Fruit fly (Drosophila melanogaster) whole organism, embryonic: Measurements from ENCODE around the gene CG4230.

ENCODE experiments used
- Atf6 ChIP-seq: fragments of 200-800 bp; sonication (Bioruptor generic); IDR thresholded peaks from 2 replicates; pipeline ENCODE4 v1.3.6; 2022; ENCODE audit warnings: missing biosample characterization, missing genetic modification characterization
- B-H1 ChIP-seq: fragments of 200-800 bp; sonication (Bioruptor generic); IDR thresholded peaks from 3 replicates; pipeline ENCODE4 v1.3.6; 2022; ENCODE audit warnings: missing biosample characterization, missing genetic modification characterization
- B-H2 ChIP-seq: fragments of 200-800 bp; sonication (Bioruptor generic); optimal IDR thresholded peaks from 2 replicates; lab custom pipeline; 2018; ENCODE audit warnings: missing biosample characterization, mild to moderate bottlenecking, missing genetic modification characterization
- CG11093 ChIP-seq: fragments of 200-800 bp; sonication (Bioruptor generic); IDR thresholded peaks from 3 replicates; pipeline ENCODE4 v1.3.6; 2022; ENCODE audit warnings: missing biosample characterization, missing genetic modification characterization
- CG1233 ChIP-seq: fragments of 200-800 bp; sonication (Bioruptor generic); optimal IDR thresholded peaks from 4 replicates; lab custom pipeline; 2018; ENCODE audit warnings: missing biosample characterization, mild to moderate bottlenecking, missing genetic modification characterization
- CG12744 ChIP-seq: fragments of 200-800 bp; sonication (Bioruptor generic); optimal IDR thresholded peaks from 2 replicates; lab custom pipeline; 2016; ENCODE audit warnings: missing biosample characterization, missing genetic modification characterization
- CG14441 ChIP-seq: fragments of 200-800 bp; sonication (Bioruptor generic); IDR thresholded peaks from 2 replicates; pipeline ENCODE4 v1.3.6; 2022; ENCODE audit warnings: missing biosample characterization, missing genetic modification characterization
- CG15269 ChIP-seq: fragments of 200-800 bp; sonication (Bioruptor generic); optimal IDR thresholded peaks from 2 replicates; lab custom pipeline; 2018; ENCODE audit warnings: missing biosample characterization, mild to moderate bottlenecking, missing genetic modification characterization, moderate library complexity
- CG1529 ChIP-seq: fragments of 200-800 bp; sonication (Bioruptor generic); optimal IDR thresholded peaks from 3 replicates; lab custom pipeline; 2018; ENCODE audit warnings: missing biosample characterization, missing genetic modification characterization
- CG18619 ChIP-seq: fragments of 200-800 bp; sonication (Bioruptor generic); optimal IDR thresholded peaks from 3 replicates; lab custom pipeline; 2017; ENCODE audit warnings: missing biosample characterization, mild to moderate bottlenecking, missing genetic modification characterization
- CG31224 ChIP-seq: fragments of 200-800 bp; sonication (Bioruptor generic); IDR thresholded peaks from 2 replicates; pipeline ENCODE4 v1.3.6; 2022; ENCODE audit warnings: missing biosample characterization, missing genetic modification characterization
- CG31441 ChIP-seq: fragments of 200-800 bp; sonication (Bioruptor generic); IDR thresholded peaks from 2 replicates; pipeline ENCODE4 v1.3.6; 2022; ENCODE audit warnings: missing biosample characterization, missing genetic modification characterization
- CG32532 ChIP-seq: fragments of 200-800 bp; sonication (Bioruptor generic); IDR thresholded peaks from 2 replicates; pipeline ENCODE4 v1.3.6; 2022; ENCODE audit warnings: missing biosample characterization, missing genetic modification characterization
- CG4282 ChIP-seq: fragments of 200-800 bp; sonication (Bioruptor generic); optimal IDR thresholded peaks from 2 replicates; lab custom pipeline; 2016; ENCODE audit warnings: missing biosample characterization, missing genetic modification characterization
- CG4328 ChIP-seq: fragments of 200-800 bp; sonication (Bioruptor generic); optimal IDR thresholded peaks from 3 replicates; lab custom pipeline; 2017; ENCODE audit warnings: missing biosample characterization, missing genetic modification reagents, missing genetic modification characterization
- CG6254 ChIP-seq: fragments of 200-800 bp; sonication (Bioruptor generic); optimal IDR thresholded peaks from 3 replicates; lab custom pipeline; 2017; ENCODE audit warnings: mild to moderate bottlenecking, missing biosample characterization, missing genetic modification reagents, missing genetic modification characterization
- CG6791 ChIP-seq: fragments of 200-800 bp; sonication (Bioruptor generic); IDR thresholded peaks from 3 replicates; pipeline ENCODE4 v1.3.6; 2022; ENCODE audit warnings: missing biosample characterization, missing genetic modification characterization; ENCODE audit not compliant: partially characterized antibody
- CG6854 ChIP-seq: fragments of 200-800 bp; sonication (Bioruptor generic); optimal IDR thresholded peaks from 3 replicates; lab custom pipeline; 2017; ENCODE audit warnings: missing biosample characterization, mild to moderate bottlenecking, missing genetic modification characterization
- CG7786 ChIP-seq: fragments of 200-800 bp; sonication (Bioruptor generic); optimal IDR thresholded peaks from 2 replicates; lab custom pipeline; 2016; ENCODE audit warnings: missing biosample characterization, missing genetic modification characterization
- CG8281 ChIP-seq: fragments of 200-800 bp; sonication (Bioruptor generic); optimal IDR thresholded peaks from 2 replicates; lab custom pipeline; 2018; ENCODE audit warnings: missing biosample characterization, mild to moderate bottlenecking, missing genetic modification characterization, moderate library complexity
- CG8359 ChIP-seq: fragments of 200-800 bp; sonication (Bioruptor generic); optimal IDR thresholded peaks from 2 replicates; lab custom pipeline; 2017; ENCODE audit warnings: missing biosample characterization, mild to moderate bottlenecking, missing genetic modification characterization, borderline replicate concordance
- CG9932 ChIP-seq: fragments of 200-800 bp; sonication (Bioruptor generic); IDR thresholded peaks from 2 replicates; pipeline ENCODE4 v1.3.6; 2022; ENCODE audit warnings: missing biosample characterization, missing genetic modification characterization
- Camta ChIP-seq: fragments of 200-800 bp; sonication (Bioruptor generic); optimal IDR thresholded peaks from 2 replicates; lab custom pipeline; 2016; ENCODE audit warnings: missing biosample characterization, missing genetic modification characterization
- ERR ChIP-seq: fragments of 200-800 bp; sonication (Bioruptor generic); optimal IDR thresholded peaks from 2 replicates; lab custom pipeline; 2016; ENCODE audit warnings: missing biosample characterization, missing genetic modification characterization
- Gug ChIP-seq: fragments of 200-800 bp; sonication (Bioruptor generic); IDR thresholded peaks from 4 replicates; pipeline ENCODE4 v1.3.6; 2022; ENCODE audit warnings: missing biosample characterization, missing genetic modification characterization
- Hmr ChIP-seq: fragments of 200-800 bp; sonication (Bioruptor generic); optimal IDR thresholded peaks from 3 replicates; lab custom pipeline; 2017; ENCODE audit warnings: mild to moderate bottlenecking, missing biosample characterization, missing genetic modification reagents, missing genetic modification characterization
- Lim3 ChIP-seq: fragments of 200-800 bp; sonication (Bioruptor generic); IDR thresholded peaks from 2 replicates; pipeline ENCODE4 v1.3.6; 2022; ENCODE audit warnings: missing biosample characterization, missing genetic modification characterization
- Oli ChIP-seq: fragments of 200-800 bp; sonication (Bioruptor generic); optimal IDR thresholded peaks from 2 replicates; lab custom pipeline; 2018; ENCODE audit warnings: missing biosample characterization, mild to moderate bottlenecking, missing genetic modification characterization, moderate library complexity
- Scr ChIP-seq: fragments of 200-800 bp; sonication (Bioruptor generic); IDR thresholded peaks from 2 replicates; pipeline ENCODE4 v1.3.6; 2022; ENCODE audit warnings: missing biosample characterization, missing genetic modification characterization; ENCODE audit not compliant: partially characterized antibody
- amos ChIP-seq: fragments of 200-800 bp; sonication (Bioruptor generic); IDR thresholded peaks from 2 replicates; pipeline ENCODE4 v1.3.6; 2022; ENCODE audit warnings: missing biosample characterization, missing genetic modification characterization; ENCODE audit not compliant: partially characterized antibody
- ato ChIP-seq: fragments of 200-800 bp; sonication (Bioruptor generic); IDR thresholded peaks from 2 replicates; pipeline ENCODE4 v1.3.6; 2022; ENCODE audit warnings: missing biosample characterization, missing genetic modification characterization; ENCODE audit not compliant: partially characterized antibody
- az2 ChIP-seq: fragments of 200-800 bp; sonication (Bioruptor generic); optimal IDR thresholded peaks from 3 replicates; lab custom pipeline; 2016; ENCODE audit warnings: missing biosample characterization, missing genetic modification characterization
- bbx ChIP-seq: fragments of 200-800 bp; sonication (Bioruptor generic); IDR thresholded peaks from 2 replicates; pipeline ENCODE4 v1.3.6; 2022; ENCODE audit warnings: missing biosample characterization, missing genetic modification characterization; ENCODE audit not compliant: partially characterized antibody
- cato ChIP-seq: fragments of 200-800 bp; sonication (Bioruptor generic); optimal IDR thresholded peaks from 2 replicates; lab custom pipeline; 2016; ENCODE audit warnings: missing biosample characterization, missing genetic modification characterization, borderline replicate concordance
- chinmo ChIP-seq: fragments of 200-800 bp; sonication (Bioruptor generic); IDR thresholded peaks from 4 replicates; pipeline ENCODE4 v1.3.6; 2022; ENCODE audit warnings: missing biosample characterization, missing genetic modification characterization; ENCODE audit not compliant: partially characterized antibody
- dimm ChIP-seq: fragments of 200-800 bp; sonication (Bioruptor generic); IDR thresholded peaks from 2 replicates; pipeline ENCODE4 v1.3.6; 2022; ENCODE audit warnings: missing biosample characterization, missing genetic modification characterization
- eve ChIP-seq, 2 experiments: fragments of >200 bp; optimal IDR thresholded peaks; 2 replicates each; lab custom pipeline; 2017; ENCODE audit warnings: missing biosample characterization in 2 of 2, missing genetic modification characterization in 2 of 2
- gsb-n ChIP-seq: fragments of 200-800 bp; sonication (Bioruptor generic); optimal IDR thresholded peaks from 3 replicates; lab custom pipeline; 2018; ENCODE audit warnings: missing biosample characterization, mild to moderate bottlenecking, missing genetic modification characterization
- lov ChIP-seq, 2 experiments: fragments of 200-800 bp in 1 of 2; fragments of >200 bp in 1 of 2; sonication (Bioruptor generic) in 1 of 2; IDR thresholded peaks in 1 of 2; optimal IDR thresholded peaks in 1 of 2; 2 replicates in 1 of 2; 3 replicates in 1 of 2; pipeline versions ENCODE4 v1.3.6 to Lab custom; 2017 to 2022; ENCODE audit warnings: missing biosample characterization in 1 of 2, missing genetic modification characterization in 1 of 2
- oc ChIP-seq: fragments of 200-800 bp; sonication (Bioruptor generic); optimal IDR thresholded peaks from 2 replicates; lab custom pipeline; 2018; ENCODE audit warnings: missing biosample characterization, mild to moderate bottlenecking, missing genetic modification characterization, moderate library complexity
- peb ChIP-seq: fragments of 200-800 bp; sonication (Bioruptor generic); IDR thresholded peaks from 2 replicates; pipeline ENCODE4 v1.3.6; 2022; ENCODE audit warnings: missing biosample characterization, missing genetic modification characterization
- pita ChIP-seq: fragments of 200-800 bp; sonication (Bioruptor generic); optimal IDR thresholded peaks from 2 replicates; lab custom pipeline; 2017; ENCODE audit warnings: missing biosample characterization, mild to moderate bottlenecking, missing genetic modification characterization
- slp2 ChIP-seq: fragments of 200-800 bp; sonication (Bioruptor generic); optimal IDR thresholded peaks from 2 replicates; lab custom pipeline; 2016; ENCODE audit warnings: missing biosample characterization, missing genetic modification characterization
- tin ChIP-seq: fragments of 200-800 bp; sonication (Bioruptor generic); optimal IDR thresholded peaks from 3 replicates; lab custom pipeline; 2016; ENCODE audit warnings: missing biosample characterization, missing genetic modification characterization
- tx ChIP-seq: fragments of 200-800 bp; sonication (Bioruptor generic); optimal IDR thresholded peaks from 2 replicates; lab custom pipeline; 2016; ENCODE audit warnings: missing biosample characterization, missing genetic modification characterization
- unpg ChIP-seq: fragments of 200-800 bp; sonication (Bioruptor generic); optimal IDR thresholded peaks from 3 replicates; lab custom pipeline; 2018; ENCODE audit warnings: missing biosample characterization, mild to moderate bottlenecking, missing genetic modification characterization, moderate library complexity
- zen ChIP-seq: fragments of 200-800 bp; sonication (Bioruptor generic); optimal IDR thresholded peaks from 3 replicates; lab custom pipeline; 2018; ENCODE audit warnings: missing biosample characterization, mild to moderate bottlenecking, missing genetic modification characterization, moderate library complexity

Gene CG4230

DNA sequence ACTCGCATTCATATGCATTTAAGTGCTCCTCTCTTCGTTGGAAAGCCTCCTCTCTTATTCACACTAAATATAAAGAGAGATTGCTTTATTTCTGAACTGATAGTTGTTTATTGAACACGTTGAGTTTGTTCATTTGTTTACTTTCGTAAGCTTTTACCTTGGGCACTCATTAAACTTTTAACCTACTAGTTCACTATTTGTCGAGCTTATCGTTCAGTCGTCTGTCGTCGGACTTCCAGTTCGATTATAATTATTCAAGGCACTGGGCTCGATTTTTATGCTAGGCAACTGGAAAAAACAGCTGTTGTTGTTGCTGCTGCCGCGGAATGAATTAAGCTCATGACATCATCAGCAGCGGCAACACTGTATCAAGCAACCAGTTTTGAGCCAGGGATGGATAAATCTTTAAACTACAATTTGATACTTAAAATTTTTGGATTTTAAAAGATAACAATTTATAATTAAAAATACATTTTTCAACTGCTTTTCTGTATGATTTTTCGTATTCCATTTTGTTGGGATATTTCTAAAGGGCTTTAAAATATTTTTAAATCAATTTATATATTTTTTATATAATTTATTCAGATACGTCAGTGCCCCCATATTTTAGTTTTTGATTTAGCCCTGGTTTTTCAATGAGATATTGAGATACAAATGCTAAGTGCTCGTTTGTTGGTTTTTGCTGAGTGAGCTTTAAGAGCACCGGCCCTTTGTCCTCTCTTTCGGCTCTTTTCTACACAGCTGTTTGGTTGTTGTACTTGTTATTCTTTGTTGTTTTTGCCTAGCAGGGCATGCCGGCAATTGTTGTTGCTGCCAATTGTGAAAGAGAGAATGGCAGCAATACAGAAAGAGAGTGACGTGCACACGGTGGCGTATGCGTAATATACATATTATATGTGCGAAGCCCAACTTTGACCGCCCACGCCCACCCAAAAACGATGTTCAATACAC lies 49.5 kb downstream of the CG4230 start (continued):
- TF ChIP-seq CG1233 (GFP tag; lab: Kevin White, UChicago) (peak; percentile 93), CG9932 (peak; percentile 95), pita (GFP tag; lab: Kevin White, UChicago) (no peak), CG8359 (GFP tag; lab: Kevin White, UChicago) (peak; percentile 61), oc (tag; lab: Kevin White, UChicago) (peak; percentile 92), Lim3 (GFP tag; lab: Robert Waterston, UW) (peak; percentile 65; the same call in 1 of the 2 replicates), B-H1 (GFP tag; lab: Robert Waterston, UW) (peak; percentile 92), CG31224 (GFP tag; lab: Robert Waterston, UW) (peak; percentile 92), dimm (GFP tag; lab: Robert Waterston, UW) (peak; percentile 85), CG15269 (tag; lab: Kevin White, UChicago) (peak; percentile 98), CG4328 (GFP tag; lab: Kevin White, UChicago) (peak; percentile 96), CG6854 (peak; percentile 96), CG8281 (tag; lab: Kevin White, UChicago) (peak; percentile 83), CG6791 (GFP tag; lab: Robert Waterston, UW) (no peak), Hmr (GFP tag; lab: Kevin White, UChicago) (peak; percentile 97), CG6254 (GFP tag; lab: Kevin White, UChicago) (peak; percentile 78), CG7786 (GFP tag; lab: Kevin White, UChicago) (peak; percentile 22), Gug (GFP tag; lab: Robert Waterston, UW) (peak; percentile 59; the same call in 2 of the 4 replicates), CG31441 (GFP tag; lab: Robert Waterston, UW) (peak; percentile 94), CG14441 (GFP tag; lab: Robert Waterston, UW) (peak; percentile 95), cato (GFP tag; lab: Kevin White, UChicago) (peak; percentile 49), tin (GFP tag; lab: Kevin White, UChicago) (peak; percentile 85), CG18619 (GFP tag; lab: Kevin White, UChicago) (peak; percentile 95), peb (peak; percentile 82), chinmo (peak; percentile 94; the same call in 3 of the 4 replicates), CG1529 (peak; percentile 78), eve (GFP tag; optimal IDR thresholded peaks at IDR 0.05; lab: Kevin White, UChicago) (no peak), CG4282 (GFP tag; lab: Kevin White, UChicago) (no peak), tx (GFP tag; lab: Kevin White, UChicago) (no peak), CG12744 (GFP tag; lab: Kevin White, UChicago) (no peak), zen (peak; percentile 85), Atf6 (peak; percentile 95), B-H2 (GFP tag; lab: Kevin White, UChicago) (peak; percentile 94), Oli (tag; lab: Kevin White, UChicago) (peak; percentile 95), az2 (GFP tag; lab: Kevin White, UChicago) (peak; percentile 89)
- TF ChIP-seq, all 482 proteins: peak for 350

DNA sequence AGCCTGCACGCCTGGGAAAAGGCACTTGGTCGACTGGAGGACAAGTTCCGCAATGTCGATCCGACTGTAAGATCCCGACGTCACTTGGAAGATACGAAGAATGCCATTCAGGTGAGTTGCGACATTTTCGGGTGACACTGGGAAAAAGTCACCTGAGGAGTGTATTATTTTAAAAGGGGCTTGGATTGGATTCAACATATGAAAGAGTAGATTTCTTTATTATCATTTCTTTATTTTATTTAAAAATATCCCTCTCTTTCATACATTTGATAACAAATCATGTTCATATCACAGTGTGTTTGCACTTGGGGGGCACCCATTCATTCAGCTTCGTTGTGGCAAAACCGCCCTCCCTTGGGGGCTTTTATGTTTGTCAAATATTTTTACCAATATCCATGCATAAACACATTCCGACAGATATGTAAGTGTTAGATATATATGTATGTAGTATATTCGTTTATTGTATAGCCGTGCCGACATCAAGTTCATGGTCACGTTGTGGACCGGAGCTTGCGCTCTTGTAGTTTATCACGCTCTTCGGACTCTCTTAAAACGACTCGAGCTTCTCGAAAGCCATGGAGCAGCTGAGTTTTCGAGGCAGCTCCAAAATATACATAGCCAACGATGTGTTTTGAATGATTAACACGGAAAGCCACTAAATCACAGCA lies 51.3 kb downstream of the CG4230 start:
- TF ChIP-seq CG4328 (GFP tag; lab: Kevin White, UChicago): no peak
- peak; percentile 60 for TF ChIP-seq CG32532 (GFP tag; lab: Robert Waterston, UW)
- TF ChIP-seq lov (optimal IDR thresholded peaks at IDR 0.05; lab: Kevin White, UChicago): no peak
- no peak for TF ChIP-seq lov (GFP tag; IDR thresholded peaks at IDR 0.05; lab: Robert Waterston, UW)
- no peak for TF ChIP-seq unpg (GFP tag; lab: Kevin White, UChicago)
- TF ChIP-seq Scr (GFP tag; lab: Robert Waterston, UW): no peak
- TF ChIP-seq CG11093 (GFP tag; lab: Robert Waterston, UW): no peak
- peak; percentile 66 for TF ChIP-seq CG14441 (GFP tag; lab: Robert Waterston, UW)
- TF ChIP-seq slp2: no peak
- no peak for TF ChIP-seq amos (GFP tag; lab: Robert Waterston, UW)
- TF ChIP-seq gsb-n (tag; lab: Kevin White, UChicago): no peak
- TF ChIP-seq ato: no peak
- TF ChIP-seq Camta (GFP tag; lab: Kevin White, UChicago): no peak
- no peak for TF ChIP-seq ERR
- TF ChIP-seq bbx (GFP tag; lab: Robert Waterston, UW): no peak
